Fruit fly (Drosophila melanogaster): ENCODE data around the gene Syx8.
"Not testable (repeated sequence)": the region's sequence is repeated elsewhere in the genome, so short reads cannot be mapped to it uniquely, and the experiment has no call there.

Syx8 gene

DNA sequence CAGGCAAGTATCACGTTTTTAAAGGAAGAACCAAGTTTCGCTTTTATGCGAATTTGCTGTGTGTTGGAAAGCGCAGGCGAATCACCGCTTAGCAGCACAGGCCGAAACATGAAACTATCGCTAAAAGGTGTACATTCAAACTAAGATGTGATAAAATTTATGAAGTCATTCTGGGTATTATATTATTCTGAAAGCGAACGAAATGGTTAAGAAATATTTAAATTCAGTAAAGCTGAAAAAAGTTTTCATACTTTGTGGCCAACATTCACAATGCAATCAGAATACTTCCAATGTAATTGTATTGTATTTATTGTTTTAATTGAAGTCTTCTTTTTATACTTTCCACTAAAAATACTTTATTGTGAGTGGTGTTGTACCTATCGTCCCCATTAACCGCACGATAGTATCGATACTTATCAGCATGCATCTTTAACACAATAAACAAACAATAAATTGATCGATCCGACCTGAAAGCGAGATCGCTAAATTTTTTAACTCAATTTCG is 5.6 kb downstream of the Syx8 start, which contains the start of gene Smn (continued):
- TF ChIP-seq CG11762 (GFP tag; optimal IDR thresholded peaks at IDR 0.05; ENCODE audit: insufficient read depth) (peak; percentile 34), Hr38 (GFP tag; optimal IDR thresholded peaks at IDR 0.05) (no peak), Ets21C (GFP tag; optimal IDR thresholded peaks at IDR 0.05) (peak; percentile 68), vri (GFP tag; optimal IDR thresholded peaks at IDR 0.05) (no peak), CG6276 (GFP tag; optimal IDR thresholded peaks at IDR 0.05) (no peak), topi (GFP tag; optimal IDR thresholded peaks at IDR 0.05) (peak; percentile 64), CG6792 (GFP tag; optimal IDR thresholded peaks at IDR 0.05) (peak; percentile 52), OdsH (GFP tag; optimal IDR thresholded peaks at IDR 0.05) (peak; percentile 71), fd59A (GFP tag; optimal IDR thresholded peaks at IDR 0.05) (peak; percentile 32), CG11902 (GFP tag; optimal IDR thresholded peaks at IDR 0.05) (peak; percentile 41), CG6854 (GFP tag; optimal IDR thresholded peaks at IDR 0.05) (no peak), CG6163 (GFP tag; IDR thresholded peaks at IDR 0.05) (no peak), CG3032 (tag; optimal IDR thresholded peaks at IDR 0.05) (peak; percentile 50), fkh (GFP tag; optimal IDR thresholded peaks at IDR 0.05) (peak; percentile 81)

- TF ChIP-seq fd59A (GFP tag; optimal IDR thresholded peaks at IDR 0.05) = no peak
- TF ChIP-seq Hr39 (GFP tag; optimal IDR thresholded peaks at IDR 0.05) = no peak
- TF ChIP-seq CG15336 (GFP tag; IDR thresholded peaks at IDR 0.05) = no peak
- no peak for TF ChIP-seq Ets21C (GFP tag; optimal IDR thresholded peaks at IDR 0.05)
Measured at dm6 chr3L:16580049-16580448, 6.8 kb downstream of the Syx8 start, which contains the start of gene nxf2. TSS of gene nxf2 (minus strand) at chr3L:16580306.

- TF ChIP-seq cyc (GFP tag; optimal IDR thresholded peaks at IDR 0.05) (no peak), CG11294 (GFP tag; IDR thresholded peaks at IDR 0.05) (no peak), CG11762 (GFP tag; optimal IDR thresholded peaks at IDR 0.05; ENCODE audit: insufficient read depth) (no peak), Sox14 (GFP tag; optimal IDR thresholded peaks at IDR 0.05) (peak; percentile 22), fkh (GFP tag; optimal IDR thresholded peaks at IDR 0.05) (no peak), net (GFP tag; optimal IDR thresholded peaks at IDR 0.05) (no peak), ss (GFP tag; optimal IDR thresholded peaks at IDR 0.05) (peak in 1 of 2 experiments; percentile 0), CG8119 (GFP tag; IDR thresholded peaks at IDR 0.05) (no peak), Blimp-1 (GFP tag; optimal IDR thresholded peaks at IDR 0.05) (no peak), lz (GFP tag; optimal IDR thresholded peaks at IDR 0.05) (peak; percentile 16), Lpt (GFP tag; optimal IDR thresholded peaks at IDR 0.05) (no peak), CG3032 (tag; optimal IDR thresholded peaks at IDR 0.05) (peak; percentile 29), Ets21C (GFP tag; optimal IDR thresholded peaks at IDR 0.05) (no peak), CG8319 (GFP tag; optimal IDR thresholded peaks at IDR 0.05) (no peak), CG11902 (GFP tag; optimal IDR thresholded peaks at IDR 0.05) (no peak), Hr4 (GFP tag; optimal IDR thresholded peaks at IDR 0.05) (no peak), vri (GFP tag; optimal IDR thresholded peaks at IDR 0.05) (no peak), esn (GFP tag; optimal IDR thresholded peaks at IDR 0.05) (peak; percentile 20), Eip78C (GFP tag) (peak; percentile 76), CG32006 (GFP tag; optimal IDR thresholded peaks at IDR 0.05) (no peak), fd59A (GFP tag; optimal IDR thresholded peaks at IDR 0.05) (no peak), dsx (GFP tag; optimal IDR thresholded peaks at IDR 0.05; ENCODE audit: poor library complexity, severe bottlenecking) (peak; percentile 7)
Measured at dm6 chr3L:16574307-16574946, 12.4 kb downstream of the Syx8 start, which contains the start of gene mbf1. TSS of gene mbf1 (plus strand) at chr3L:16574436.

DNA sequence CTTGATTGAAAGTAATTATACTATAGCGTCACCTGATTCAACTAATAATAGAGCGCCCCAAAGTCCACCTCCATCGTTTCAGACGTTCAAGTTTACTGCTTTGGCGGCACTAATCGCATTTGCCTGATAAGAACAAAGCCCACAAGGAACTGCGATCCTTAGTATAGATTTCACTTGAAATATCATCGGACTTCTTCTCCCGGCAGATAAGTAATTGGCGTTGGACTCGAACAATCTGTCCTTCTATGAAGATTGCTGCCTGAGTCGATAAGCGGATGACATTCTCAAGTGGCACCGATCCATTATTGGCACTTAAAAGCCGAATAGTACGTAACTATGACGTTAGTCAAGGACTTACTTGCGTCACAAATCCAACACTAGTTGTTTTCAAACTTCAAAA is 13.6 kb downstream of the Syx8 start, which contains the start of gene Mipp1:
TSS of gene Mipp1 (minus strand) at position 101 of the 400 bp plus-strand sequence.
- TF ChIP-seq acj6 (GFP tag; optimal IDR thresholded peaks at IDR 0.05); CG11762 (GFP tag; optimal IDR thresholded peaks at IDR 0.05; ENCODE audit: insufficient read depth); CG7368 (GFP tag; optimal IDR thresholded peaks at IDR 0.05): not testable (repeated sequence)

Measured in whole organism, prepupa.